Fruit fly (Drosophila melanogaster) whole organism, wandering third instar larva: ENCODE measurements around the gene CG4218.

Experiments used
- Abd-B ChIP-seq: fragments of >200 bp; optimal IDR thresholded peaks from 2 replicates; lab custom pipeline; 2017; ENCODE audit warnings: missing biosample characterization, missing genetic modification characterization
- CG32264 ChIP-seq: fragments of 200-800 bp; sonication (Bioruptor generic); optimal IDR thresholded peaks from 2 replicates; lab custom pipeline; 2016; ENCODE audit warnings: missing biosample characterization, missing genetic modification characterization
- CG9705 ChIP-seq: fragments of 200-800 bp; sonication (Bioruptor generic); optimal IDR thresholded peaks from 2 replicates; lab custom pipeline; 2018; ENCODE audit warnings: missing biosample characterization, mild to moderate bottlenecking, missing genetic modification characterization
- CrebA ChIP-seq: fragments of 200-800 bp; sonication (Bioruptor generic); optimal IDR thresholded peaks from 2 replicates; lab custom pipeline; 2016; ENCODE audit warnings: missing biosample characterization, mild to moderate bottlenecking, missing genetic modification characterization, borderline replicate concordance
- Dfd ChIP-seq: fragments of >200 bp; optimal IDR thresholded peaks from 2 replicates; lab custom pipeline; 2017; ENCODE audit warnings: missing biosample characterization, missing genetic modification characterization
- Dif ChIP-seq: fragments of 200-275, 200-300 bp; sonication (Bioruptor generic); optimal IDR thresholded peaks from 2 replicates; lab custom pipeline; 2018; ENCODE audit warnings: missing biosample characterization, missing genetic modification characterization; ENCODE audit not compliant: partially characterized antibody
- GATAd ChIP-seq: sonication (Bioruptor generic); optimal IDR thresholded peaks from 2 replicates; lab custom pipeline; 2016; ENCODE audit warnings: missing biosample characterization, missing genetic modification characterization
- HLH106 ChIP-seq: fragments of 200-800 bp; optimal IDR thresholded peaks from 3 replicates; lab custom pipeline; 2019; ENCODE audit warnings: missing biosample characterization, mild to moderate bottlenecking, missing genetic modification characterization, moderate library complexity
- Hnf4 ChIP-seq: fragments of 200-800 bp; sonication (Bioruptor generic); optimal IDR thresholded peaks from 2 replicates; lab custom pipeline; 2016; ENCODE audit warnings: missing biosample characterization, mild to moderate bottlenecking, missing genetic modification characterization
- Hr78 ChIP-seq: fragments of >200 bp; optimal IDR thresholded peaks from 2 replicates; lab custom pipeline; 2017; ENCODE audit warnings: missing biosample characterization, missing genetic modification characterization
- Hr83 ChIP-seq: fragments of 200-300 bp; sonication (Bioruptor generic); optimal IDR thresholded peaks from 2 replicates; lab custom pipeline; 2016; ENCODE audit warnings: missing biosample characterization, mild to moderate bottlenecking, missing genetic modification characterization, moderate library complexity; ENCODE audit not compliant: poor library complexity, severe bottlenecking
- Jra ChIP-seq: sonication (Bioruptor generic); optimal IDR thresholded peaks from 2 replicates; lab custom pipeline; 2016; ENCODE audit warnings: missing biosample characterization, missing genetic modification characterization
- Mio ChIP-seq: sonication (Bioruptor generic); optimal IDR thresholded peaks from 2 replicates; lab custom pipeline; 2016; ENCODE audit warnings: missing biosample characterization, missing genetic modification characterization
- N ChIP-seq: fragments of >200 bp; optimal IDR thresholded peaks from 2 replicates; lab custom pipeline; 2018; ENCODE audit warnings: missing biosample characterization, missing external identifiers, missing genetic modification characterization
- OdsH ChIP-seq: fragments of 200-800 bp; sonication (Bioruptor generic); optimal IDR thresholded peaks from 2 replicates; lab custom pipeline; 2016; ENCODE audit warnings: missing biosample characterization, mild to moderate bottlenecking, missing genetic modification characterization
- Rel ChIP-seq, 2 experiments: fragments of 200-800 bp; sonication (Bioruptor generic) in 1 of 2; optimal IDR thresholded peaks; 2 replicates in 1 of 2; 3 replicates in 1 of 2; lab custom pipeline; 2016 to 2019; ENCODE audit warnings: mild to moderate bottlenecking in 2 of 2, missing biosample characterization in 2 of 2, missing genetic modification characterization in 2 of 2, moderate library complexity in 1 of 2
- Sp1 ChIP-seq: fragments of 200-800 bp; sonication (Bioruptor generic); optimal IDR thresholded peaks from 3 replicates; lab custom pipeline; 2019; ENCODE audit warnings: missing biosample characterization, mild to moderate bottlenecking, missing genetic modification characterization, moderate library complexity
- Vsx2 ChIP-seq: fragments of 200-300, 225-300 bp; sonication (Bioruptor generic); optimal IDR thresholded peaks from 2 replicates; lab custom pipeline; 2018; ENCODE audit warnings: missing biosample characterization, missing genetic modification characterization; ENCODE audit not compliant: partially characterized antibody
- br ChIP-seq: fragments of 200-800 bp; sonication (Bioruptor generic); optimal IDR thresholded peaks from 2 replicates; lab custom pipeline; 2016; ENCODE audit warnings: missing biosample characterization, missing genetic modification characterization
- brk ChIP-seq: fragments of 200-800 bp; sonication (Bioruptor generic); optimal IDR thresholded peaks from 2 replicates; lab custom pipeline; 2016; ENCODE audit warnings: missing biosample characterization, mild to moderate bottlenecking, missing genetic modification characterization
- dl ChIP-seq, 2 experiments: fragments of 175-275, 200-275 bp in 1 of 2; fragments of 200-275 bp in 1 of 2; sonication (Bioruptor generic); optimal IDR thresholded peaks; lab custom pipeline; 2018; ENCODE audit warnings: mild to moderate bottlenecking in 2 of 2, missing biosample characterization in 2 of 2, missing genetic modification characterization in 2 of 2, moderate library complexity in 2 of 2; ENCODE audit not compliant: partially characterized antibody in 2 of 2, insufficient read depth in 1 of 2
- dmrt93B ChIP-seq: fragments of 200-800 bp; sonication (Bioruptor generic); optimal IDR thresholded peaks from 2 replicates; lab custom pipeline; 2018; ENCODE audit warnings: missing biosample characterization, mild to moderate bottlenecking, missing genetic modification characterization
- dsf ChIP-seq: sonication (Bioruptor generic); optimal IDR thresholded peaks from 2 replicates; lab custom pipeline; 2016; ENCODE audit warnings: missing biosample characterization, missing genetic modification characterization, borderline replicate concordance
- ey ChIP-seq: fragments of 200-800 bp; sonication (Bioruptor generic); optimal IDR thresholded peaks from 2 replicates; lab custom pipeline; 2016; ENCODE audit warnings: missing biosample characterization, missing genetic modification characterization
- foxo ChIP-seq, 2 experiments: fragments of 200-800 bp; sonication (Bioruptor generic); optimal IDR thresholded peaks; 2 replicates in 1 of 2; 3 replicates in 1 of 2; lab custom pipeline; 2016 to 2017; ENCODE audit warnings: missing biosample characterization in 2 of 2, missing genetic modification characterization in 2 of 2
- fru ChIP-seq: fragments of 200-800 bp; sonication (Bioruptor generic); optimal IDR thresholded peaks from 3 replicates; lab custom pipeline; 2016; ENCODE audit warnings: missing biosample characterization, mild to moderate bottlenecking, missing genetic modification characterization
- h ChIP-seq: fragments of 200-800 bp; sonication (Bioruptor generic); optimal IDR thresholded peaks from 3 replicates; lab custom pipeline; 2016; ENCODE audit warnings: missing biosample characterization, mild to moderate bottlenecking, missing genetic modification characterization
- jim ChIP-seq: fragments of 175-275, 200-325 bp; sonication (Bioruptor generic); optimal IDR thresholded peaks from 2 replicates; lab custom pipeline; 2016; ENCODE audit warnings: missing biosample characterization, mild to moderate bottlenecking, missing genetic modification characterization
- lola ChIP-seq: fragments of >200 bp; optimal IDR thresholded peaks from 2 replicates; lab custom pipeline; 2017; ENCODE audit warnings: missing biosample characterization, missing genetic modification characterization
- pan ChIP-seq: fragments of >200 bp; optimal IDR thresholded peaks from 2 replicates; lab custom pipeline; 2017
- psq ChIP-seq: fragments of 200-800 bp; sonication (Bioruptor generic); optimal IDR thresholded peaks from 3 replicates; lab custom pipeline; 2017; ENCODE audit warnings: missing biosample characterization, mild to moderate bottlenecking, missing genetic modification characterization, moderate library complexity
- rgr ChIP-seq: fragments of 200-800 bp; sonication (Bioruptor generic); optimal IDR thresholded peaks from 3 replicates; lab custom pipeline; 2016; ENCODE audit warnings: missing biosample characterization, mild to moderate bottlenecking, missing genetic modification characterization
- sage ChIP-seq: fragments of 200-800 bp; sonication (Bioruptor generic); optimal IDR thresholded peaks from 2 replicates; lab custom pipeline; 2016; ENCODE audit warnings: missing biosample characterization, mild to moderate bottlenecking, missing genetic modification characterization
- sv ChIP-seq: fragments of 200-800 bp; sonication (Bioruptor generic); optimal IDR thresholded peaks from 3 replicates; lab custom pipeline; 2016; ENCODE audit warnings: missing biosample characterization, missing genetic modification characterization
- tai ChIP-seq: sonication (Bioruptor generic); optimal IDR thresholded peaks from 2 replicates; lab custom pipeline; 2016; ENCODE audit warnings: missing biosample characterization, missing genetic modification characterization
- usp ChIP-seq: fragments of >200 bp; optimal IDR thresholded peaks from 2 replicates; lab custom pipeline; 2017; ENCODE audit warnings: missing biosample characterization, missing genetic modification characterization
- woc ChIP-seq: sonication (Bioruptor generic); optimal IDR thresholded peaks from 2 replicates; lab custom pipeline; 2016; ENCODE audit warnings: missing biosample characterization, mild to moderate bottlenecking, missing genetic modification characterization

The CG4218 gene

DNA sequence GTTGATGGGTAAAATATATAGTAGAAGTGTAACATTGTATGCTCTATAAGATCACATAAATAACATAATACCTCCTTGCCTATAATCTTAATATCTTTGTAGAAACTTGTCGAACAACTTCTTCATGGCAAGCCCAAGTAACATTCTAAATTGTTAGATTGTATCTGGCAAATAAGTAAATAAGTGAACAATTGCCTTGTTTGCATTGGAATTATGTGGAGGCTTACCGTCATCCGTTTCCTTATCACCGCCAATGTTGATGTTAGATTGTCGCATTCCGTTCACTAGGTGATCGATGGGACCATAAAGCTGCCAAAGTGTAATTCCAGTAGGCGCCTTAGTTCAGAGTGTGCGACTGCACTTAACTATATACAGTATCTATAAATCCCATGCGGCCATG lies 7.9 kb upstream of the CG4218 start:
- no peak for TF ChIP-seq jim (GFP tag; lab: Kevin White, UChicago)
- no peak for TF ChIP-seq CrebA (GFP tag; lab: Kevin White, UChicago)
- no peak for TF ChIP-seq GATAd (GFP tag; lab: Kevin White, UChicago)
- peak; percentile 81 for TF ChIP-seq sv
- TF ChIP-seq OdsH, result no peak
- no peak for TF ChIP-seq brk (GFP tag; lab: Kevin White, UChicago)
- TF ChIP-seq dl (GFP tag; optimal IDR thresholded peaks at IDR 0.05; lab: Kevin White, UChicago; ENCODE audit: insufficient read depth in 1 of 2, partially characterized antibody in 2 of 2), result no peak
- no peak for TF ChIP-seq br
- TF ChIP-seq dmrt93B (GFP tag; lab: Kevin White, UChicago), result no peak

dm6 chr2L:14556224-14556623 lies 7.3 kb upstream of the CG4218 start:
- TF ChIP-seq Hr83 (GFP tag; lab: Kevin White, UChicago), result no peak
- no peak for TF ChIP-seq br
- TF ChIP-seq CG32264 (GFP tag; lab: Kevin White, UChicago), result no peak
- TF ChIP-seq Mio (GFP tag; lab: Kevin White, UChicago), result no peak
- no peak for TF ChIP-seq woc
- no peak for TF ChIP-seq sv
- TF ChIP-seq fru, result no peak
- TF ChIP-seq usp (GFP tag; lab: Kevin White, UChicago), result no peak
- TF ChIP-seq Dfd (GFP tag; lab: Kevin White, UChicago), result no peak
- TF ChIP-seq GATAd (GFP tag; lab: Kevin White, UChicago), result no peak
- TF ChIP-seq Abd-B, result no peak
- no peak for TF ChIP-seq CrebA (GFP tag; lab: Kevin White, UChicago)
- TF ChIP-seq lola (GFP tag; lab: Kevin White, UChicago), result no peak
- no peak for TF ChIP-seq brk (GFP tag; lab: Kevin White, UChicago)
- no peak for TF ChIP-seq Jra (GFP tag; lab: Kevin White, UChicago)

dm6 chr2L:14554592-14554887 lies 5.6 kb upstream of the CG4218 start:
- TF ChIP-seq dsf (no peak), Jra (GFP tag; lab: Kevin White, UChicago) (no peak), Hr78 (GFP tag; lab: Kevin White, UChicago) (no peak), pan (lab: Kevin White, UChicago) (no peak), OdsH (no peak), foxo (GFP tag; optimal IDR thresholded peaks at IDR 0.05; lab: Kevin White, UChicago) (no peak)

DNA sequence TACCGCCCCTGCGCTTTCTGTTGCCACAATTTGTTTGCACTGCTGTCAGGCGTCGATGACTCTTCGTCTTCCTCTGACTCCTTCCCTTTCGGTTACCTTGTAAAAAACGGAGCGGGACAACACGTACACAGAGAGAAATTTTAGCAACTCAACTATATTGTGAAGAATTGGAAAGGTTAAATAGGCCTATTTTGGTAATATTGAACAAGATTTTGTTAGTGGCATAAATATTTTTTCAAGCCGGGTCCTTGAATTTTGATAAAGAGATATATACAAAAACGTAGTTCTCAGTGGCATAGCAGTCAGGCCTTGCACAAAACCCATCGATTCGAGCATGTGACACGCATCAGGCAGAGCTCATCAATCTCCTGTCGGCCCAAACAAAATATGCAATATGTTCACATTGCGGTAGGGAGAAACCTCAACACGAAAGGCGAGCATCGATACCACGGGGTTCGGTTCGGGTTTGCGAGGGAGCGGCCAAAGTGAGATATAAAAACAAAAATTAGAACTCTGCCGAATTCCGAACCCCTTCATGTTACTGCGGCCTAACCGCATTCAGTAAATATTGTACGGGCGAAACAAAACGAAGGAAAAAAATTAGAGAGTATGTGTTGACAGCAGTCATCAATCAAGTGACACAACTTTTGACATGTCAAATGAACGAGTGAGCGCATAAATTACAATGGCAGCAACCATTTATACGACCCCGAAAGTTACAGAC lies 5.1 kb upstream of the CG4218 start:
- TF ChIP-seq Abd-B (no peak), jim (GFP tag; lab: Kevin White, UChicago) (no peak), Mio (GFP tag; lab: Kevin White, UChicago) (no peak), N (no peak), CrebA (GFP tag; lab: Kevin White, UChicago) (peak; percentile 69), rgr (GFP tag; lab: Kevin White, UChicago) (peak; percentile 93), fru (peak; percentile 94), pan (lab: Kevin White, UChicago) (no peak), woc (peak; percentile 85), CG32264 (GFP tag; lab: Kevin White, UChicago) (peak; percentile 85), foxo (GFP tag; optimal IDR thresholded peaks at IDR 0.05; lab: Kevin White, UChicago) (peak; percentile 60 to 94), tai (GFP tag; lab: Kevin White, UChicago) (peak; percentile 60), CG9705 (GFP tag; lab: Kevin White, UChicago) (peak; percentile 81), Dfd (GFP tag; lab: Kevin White, UChicago) (no peak), h (GFP tag; lab: Kevin White, UChicago) (peak; percentile 96), Hnf4 (GFP tag; lab: Kevin White, UChicago) (peak; percentile 83), dsf (peak; percentile 7), usp (GFP tag; lab: Kevin White, UChicago) (no peak), GATAd (GFP tag; lab: Kevin White, UChicago) (peak; percentile 70), Hr78 (GFP tag; lab: Kevin White, UChicago) (no peak), br (peak; percentile 88), Vsx2 (GFP tag; lab: Kevin White, UChicago) (no peak), dmrt93B (GFP tag; lab: Kevin White, UChicago) (peak; percentile 83), Rel (GFP tag; optimal IDR thresholded peaks at IDR 0.05; lab: Kevin White, UChicago) (peak; percentile 77), Rel (tag; optimal IDR thresholded peaks at IDR 0.05; lab: Kevin White, UChicago) (peak; percentile 44), HLH106 (tag; lab: Kevin White, UChicago) (peak; percentile 93), OdsH (peak; percentile 93), Jra (GFP tag; lab: Kevin White, UChicago) (peak; percentile 83), sage (GFP tag; lab: Kevin White, UChicago) (peak; percentile 85), psq (GFP tag; lab: Kevin White, UChicago) (peak; percentile 85), ey (GFP tag; lab: Kevin White, UChicago) (peak; percentile 95), Dif (GFP tag; lab: Kevin White, UChicago) (no peak), sv (peak; percentile 24), brk (GFP tag; lab: Kevin White, UChicago) (peak; percentile 88), Sp1 (GFP tag; lab: Kevin White, UChicago) (peak; percentile 89)
